Fruit fly (Drosophila melanogaster) whole organism, embryonic: Measurements from ENCODE around the gene Phb1.

Source experiments
- Awh ChIP-seq: fragments of 200-800 bp; sonication (Bioruptor generic); IDR thresholded peaks from 2 replicates; pipeline ENCODE4, ENCODE4 v1.3.6; 2022; ENCODE audit warnings: missing biosample characterization, missing genetic modification characterization
- CG10462 ChIP-seq: fragments of 200-800 bp; sonication (Bioruptor generic); optimal IDR thresholded peaks from 2 replicates; lab custom pipeline; 2016; ENCODE audit warnings: missing biosample characterization, missing genetic modification characterization
- CG10979 ChIP-seq: fragments of 200-800 bp; sonication (Bioruptor generic); optimal IDR thresholded peaks from 2 replicates; lab custom pipeline; 2018; ENCODE audit warnings: missing biosample characterization, mild to moderate bottlenecking, missing genetic modification characterization, moderate library complexity
- CG16813 ChIP-seq: fragments of 200-800 bp; sonication (Bioruptor generic); IDR thresholded peaks from 3 replicates; pipeline ENCODE4 v1.3.6; 2022; ENCODE audit warnings: missing biosample characterization, missing genetic modification characterization; ENCODE audit not compliant: partially characterized antibody
- CG16863 ChIP-seq: fragments of 200-800 bp; sonication (Bioruptor generic); optimal IDR thresholded peaks from 3 replicates; lab custom pipeline; 2016; ENCODE audit warnings: missing biosample characterization, missing genetic modification characterization
- CG17912 ChIP-seq: fragments of 200-800 bp; sonication (Bioruptor generic); optimal IDR thresholded peaks from 2 replicates; lab custom pipeline; 2018; ENCODE audit warnings: missing biosample characterization, mild to moderate bottlenecking, missing genetic modification characterization
- CG2129 ChIP-seq: fragments of 200-800 bp; sonication (Bioruptor generic); IDR thresholded peaks from 2 replicates; pipeline ENCODE4 v1.3.6; 2022; ENCODE audit warnings: missing biosample characterization, missing genetic modification characterization; ENCODE audit not compliant: partially characterized antibody
- CG2889 ChIP-seq: fragments of 200-800 bp; sonication (Bioruptor generic); IDR thresholded peaks from 3 replicates; pipeline ENCODE4 v1.3.6; 2022; ENCODE audit warnings: missing biosample characterization, missing genetic modification characterization
- CG30020 ChIP-seq: fragments of 200-800 bp; optimal IDR thresholded peaks from 2 replicates; lab custom pipeline; 2019; ENCODE audit warnings: missing biosample characterization, mild to moderate bottlenecking, missing genetic modification characterization, moderate library complexity
- CG6272 ChIP-seq: fragments of 200-800 bp; sonication (Bioruptor generic); IDR thresholded peaks from 2 replicates; pipeline ENCODE4 v1.3.6; 2022; ENCODE audit warnings: missing biosample characterization, missing genetic modification characterization
- CG7839 ChIP-seq: fragments of 200-800 bp; sonication (Bioruptor generic); optimal IDR thresholded peaks from 3 replicates; lab custom pipeline; 2018; ENCODE audit warnings: missing biosample characterization, mild to moderate bottlenecking, missing genetic modification characterization, moderate library complexity
- CG7963 ChIP-seq: fragments of 200-800 bp; sonication (Bioruptor generic); IDR thresholded peaks from 3 replicates; pipeline ENCODE4 v1.3.6; 2022; ENCODE audit warnings: missing biosample characterization, missing genetic modification characterization; ENCODE audit not compliant: partially characterized antibody
- CG7987 ChIP-seq: fragments of 200-800 bp; sonication (Bioruptor generic); optimal IDR thresholded peaks from 2 replicates; lab custom pipeline; 2018; ENCODE audit warnings: missing biosample characterization, mild to moderate bottlenecking, missing genetic modification characterization, moderate library complexity
- Deaf1 ChIP-seq: fragments of 200-800 bp; optimal IDR thresholded peaks from 3 replicates; lab custom pipeline; 2019; ENCODE audit warnings: missing biosample characterization, mild to moderate bottlenecking, missing genetic modification characterization, moderate library complexity
- Elba2 ChIP-seq: fragments of 200-800 bp; sonication (Bioruptor generic); optimal IDR thresholded peaks from 3 replicates; lab custom pipeline; 2016; ENCODE audit warnings: missing biosample characterization, missing genetic modification characterization
- Gug ChIP-seq: fragments of 200-800 bp; sonication (Bioruptor generic); IDR thresholded peaks from 4 replicates; pipeline ENCODE4 v1.3.6; 2022; ENCODE audit warnings: missing biosample characterization, missing genetic modification characterization
- H15 ChIP-seq: fragments of 200-800 bp; sonication (Bioruptor generic); IDR thresholded peaks from 3 replicates; pipeline ENCODE4 v1.3.6; 2022; ENCODE audit warnings: missing biosample characterization, missing genetic modification characterization
- Hey ChIP-seq: fragments of 200-800 bp; sonication (Bioruptor generic); optimal IDR thresholded peaks from 3 replicates; lab custom pipeline; 2018; ENCODE audit warnings: missing biosample characterization, mild to moderate bottlenecking, missing genetic modification characterization
- Kr ChIP-seq: fragments of 200-800 bp; sonication (Bioruptor generic); optimal IDR thresholded peaks from 2 replicates; lab custom pipeline; 2017; ENCODE audit warnings: missing biosample characterization, mild to moderate bottlenecking, missing genetic modification characterization
- Meics ChIP-seq: fragments of 200-800 bp; sonication (Bioruptor generic); optimal IDR thresholded peaks from 2 replicates; lab custom pipeline; 2017; ENCODE audit warnings: missing biosample characterization, mild to moderate bottlenecking, missing genetic modification characterization
- Nf-YA ChIP-seq: fragments of 200-800 bp; sonication (Bioruptor generic); IDR thresholded peaks from 2 replicates; pipeline ENCODE4 v1.3.6; 2022; ENCODE audit warnings: missing biosample characterization, missing genetic modification characterization
- Poxn ChIP-seq: fragments of 200-800 bp; sonication (Bioruptor generic); IDR thresholded peaks from 2 replicates; pipeline ENCODE4 v1.3.6; 2022; ENCODE audit warnings: missing biosample characterization, missing genetic modification characterization
- al ChIP-seq: fragments of 200-800 bp; sonication (Bioruptor generic); IDR thresholded peaks from 2 replicates; pipeline ENCODE4 v1.3.6; 2022; ENCODE audit warnings: missing biosample characterization, missing genetic modification characterization
- caup ChIP-seq: fragments of 200-800 bp; sonication (Bioruptor generic); optimal IDR thresholded peaks from 3 replicates; lab custom pipeline; 2017; ENCODE audit warnings: missing biosample characterization, mild to moderate bottlenecking, missing genetic modification characterization, moderate library complexity; ENCODE audit not compliant: severe bottlenecking
- disco-r ChIP-seq: fragments of 200-800 bp; sonication (Bioruptor generic); optimal IDR thresholded peaks from 2 replicates; lab custom pipeline; 2016; ENCODE audit warnings: missing biosample characterization, missing genetic modification characterization
- dm ChIP-seq: fragments of 200-800 bp; sonication (Bioruptor generic); optimal IDR thresholded peaks from 3 replicates; lab custom pipeline; 2016; ENCODE audit warnings: missing biosample characterization, missing genetic modification characterization
- gcm2 ChIP-seq: fragments of 200-800 bp; sonication (Bioruptor generic); optimal IDR thresholded peaks from 2 replicates; lab custom pipeline; 2016; ENCODE audit warnings: missing biosample characterization, missing genetic modification characterization
- ham ChIP-seq: fragments of 200-800 bp; sonication (Bioruptor generic); IDR thresholded peaks from 2 replicates; pipeline ENCODE4 v1.3.6; 2022; ENCODE audit warnings: missing biosample characterization, missing genetic modification characterization
- ken ChIP-seq: fragments of 200-800 bp; sonication (Bioruptor generic); IDR thresholded peaks from 3 replicates; pipeline ENCODE4 v1.3.6; 2022; ENCODE audit warnings: missing biosample characterization, missing genetic modification characterization
- klu ChIP-seq: fragments of 200-800 bp; sonication (Bioruptor generic); IDR thresholded peaks from 2 replicates; pipeline ENCODE4 v1.3.6; 2022; ENCODE audit warnings: missing biosample characterization, missing genetic modification characterization
- kni ChIP-seq: fragments of 200-800 bp; sonication (Bioruptor generic); optimal IDR thresholded peaks from 3 replicates; lab custom pipeline; 2017; ENCODE audit warnings: mild to moderate bottlenecking, missing biosample characterization, missing genetic modification reagents, missing genetic modification characterization
- lov ChIP-seq, 2 experiments: fragments of 200-800 bp in 1 of 2; fragments of >200 bp in 1 of 2; sonication (Bioruptor generic) in 1 of 2; IDR thresholded peaks in 1 of 2; optimal IDR thresholded peaks in 1 of 2; 2 replicates in 1 of 2; 3 replicates in 1 of 2; pipeline versions ENCODE4 v1.3.6 to Lab custom; 2017 to 2022; ENCODE audit warnings: missing biosample characterization in 1 of 2, missing genetic modification characterization in 1 of 2
- rib ChIP-seq: fragments of 200-800 bp; sonication (Bioruptor generic); IDR thresholded peaks from 2 replicates; pipeline ENCODE4 v1.3.6; 2022; ENCODE audit warnings: missing biosample characterization, missing genetic modification characterization
- row ChIP-seq: fragments of 200-800 bp; sonication (Bioruptor generic); IDR thresholded peaks from 3 replicates; pipeline ENCODE4 v1.3.6; 2022; ENCODE audit warnings: missing biosample characterization, missing genetic modification characterization
- so ChIP-seq: fragments of 200-800 bp; sonication (Bioruptor generic); IDR thresholded peaks from 3 replicates; pipeline ENCODE4 v1.3.6; 2022; ENCODE audit warnings: missing biosample characterization, missing genetic modification characterization
- sqz ChIP-seq: fragments of 200-800 bp; sonication (Bioruptor generic); optimal IDR thresholded peaks from 3 replicates; lab custom pipeline; 2018; ENCODE audit warnings: missing biosample characterization, mild to moderate bottlenecking, missing genetic modification characterization
- sr ChIP-seq: fragments of 200-800 bp; sonication (Bioruptor generic); IDR thresholded peaks from 3 replicates; pipeline ENCODE4 v1.3.6; 2022; ENCODE audit warnings: missing biosample characterization, missing genetic modification characterization
- tio ChIP-seq: fragments of 200-800 bp; sonication (Bioruptor generic); optimal IDR thresholded peaks from 2 replicates; lab custom pipeline; 2017; ENCODE audit warnings: missing biosample characterization, missing genetic modification characterization, inconsistent platforms
- ttk ChIP-seq: fragments of 200-800 bp; sonication (Bioruptor generic); IDR thresholded peaks from 2 replicates; pipeline ENCODE4 v2.1.2; 2022; ENCODE audit warnings: missing biosample characterization, missing genetic modification characterization
- vfl ChIP-seq: fragments of 200-800 bp; sonication (Bioruptor generic); optimal IDR thresholded peaks from 2 replicates; lab custom pipeline; 2016; ENCODE audit warnings: missing biosample characterization, missing genetic modification characterization
- zfh1 ChIP-seq: fragments of 200-800 bp; sonication (Bioruptor generic); IDR thresholded peaks from 3 replicates; pipeline ENCODE4 v1.3.6; 2022; ENCODE audit warnings: missing biosample characterization, missing genetic modification characterization

Gene Phb1

DNA sequence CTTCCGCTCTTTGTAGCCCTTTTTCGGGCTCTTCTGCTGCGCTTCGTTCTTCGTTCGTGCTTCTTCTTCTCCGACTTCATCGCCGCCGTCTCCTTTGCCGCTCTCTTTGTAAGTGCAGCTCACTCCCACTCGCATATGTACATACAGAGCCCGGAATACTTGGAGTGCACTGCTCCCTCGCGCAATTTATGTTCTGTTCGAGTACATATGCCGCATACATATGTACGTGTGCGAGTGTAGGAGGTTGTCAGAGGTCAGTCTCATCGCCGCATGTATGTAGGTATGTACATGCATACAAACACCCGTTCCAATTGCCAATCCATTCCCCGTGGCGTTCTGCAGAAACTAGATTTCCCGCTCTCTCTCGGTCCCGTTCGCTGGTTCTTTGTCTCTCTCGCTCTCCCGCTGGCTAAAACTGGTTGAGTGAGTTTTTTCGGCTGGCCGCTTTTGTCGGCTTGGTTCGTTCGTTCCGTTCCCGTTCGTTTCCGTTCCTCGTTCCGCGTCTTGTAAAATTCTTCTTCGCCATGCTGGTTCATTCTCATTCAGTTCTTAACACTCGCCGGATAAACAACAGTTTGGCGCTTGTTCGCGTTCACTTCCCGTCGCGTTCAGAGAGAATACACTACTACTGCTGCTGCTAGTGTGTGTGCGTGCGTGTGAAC, 34.5 kb upstream of the Phb1 start (continued):
- TF ChIP-seq dm (peak; percentile 83), row (GFP tag; lab: Robert Waterston, UW) (peak; percentile 24; the same call in 1 of the 3 replicates), rib (GFP tag; lab: Robert Waterston, UW) (0 out of 2 replicates have a peak, but pooled peaks have one; percentile 39), CG16863 (GFP tag; lab: Kevin White, UChicago) (no peak), Hey (tag; lab: Kevin White, UChicago) (peak; percentile 5), kni (GFP tag; lab: Kevin White, UChicago) (peak; percentile 96), CG30020 (tag; lab: Kevin White, UChicago) (peak; percentile 48), klu (GFP tag; lab: Robert Waterston, UW) (no peak), CG2129 (no peak), CG16813 (GFP tag; lab: Robert Waterston, UW) (peak; percentile 15; the same call in 2 of the 3 replicates), CG10979 (tag; lab: Kevin White, UChicago) (peak; percentile 8), CG2889 (GFP tag; lab: Robert Waterston, UW) (no peak), sqz (GFP tag; lab: Kevin White, UChicago) (peak; percentile 79), ham (GFP tag; lab: Robert Waterston, UW) (no peak), Gug (GFP tag; lab: Robert Waterston, UW) (no peak), tio (GFP tag; lab: Kevin White, UChicago) (no peak), zfh1 (GFP tag; lab: Robert Waterston, UW) (no peak), Elba2 (GFP tag; lab: Kevin White, UChicago) (no peak), CG7839 (peak; percentile 22), Kr (GFP tag; lab: Kevin White, UChicago) (peak; percentile 46), disco-r (GFP tag; lab: Kevin White, UChicago) (no peak), H15 (GFP tag; lab: Robert Waterston, UW) (no peak), gcm2 (GFP tag; lab: Kevin White, UChicago) (no peak), vfl (GFP tag; lab: Kevin White, UChicago) (peak; percentile 4), CG6272 (GFP tag; lab: Robert Waterston, UW) (no peak), CG17912 (GFP tag; lab: Kevin White, UChicago) (peak; percentile 65), Deaf1 (tag; lab: Kevin White, UChicago) (peak; percentile 86), ken (no peak), CG7987 (GFP tag; lab: Kevin White, UChicago) (peak; percentile 67), Nf-YA (no peak), ttk (GFP tag; lab: Robert Waterston, UW) (no peak), Awh (GFP tag; lab: Robert Waterston, UW) (no peak), so (GFP tag; lab: Robert Waterston, UW) (no peak), Poxn (no peak), Meics (peak; percentile 46), lov (optimal IDR thresholded peaks at IDR 0.05; lab: Kevin White, UChicago) (no peak), lov (GFP tag; IDR thresholded peaks at IDR 0.05; lab: Robert Waterston, UW) (no peak), CG7963 (0 out of 3 replicates have a peak, but pooled peaks have one; percentile 34), caup (peak; percentile 56), CG10462 (GFP tag; lab: Kevin White, UChicago) (no peak), sr (GFP tag; lab: Robert Waterston, UW) (no peak), al (GFP tag; lab: Robert Waterston, UW) (no peak)
